Worm (Caenorhabditis elegans): Measurements from ENCODE around the gene ZK1290.5.

DNA sequence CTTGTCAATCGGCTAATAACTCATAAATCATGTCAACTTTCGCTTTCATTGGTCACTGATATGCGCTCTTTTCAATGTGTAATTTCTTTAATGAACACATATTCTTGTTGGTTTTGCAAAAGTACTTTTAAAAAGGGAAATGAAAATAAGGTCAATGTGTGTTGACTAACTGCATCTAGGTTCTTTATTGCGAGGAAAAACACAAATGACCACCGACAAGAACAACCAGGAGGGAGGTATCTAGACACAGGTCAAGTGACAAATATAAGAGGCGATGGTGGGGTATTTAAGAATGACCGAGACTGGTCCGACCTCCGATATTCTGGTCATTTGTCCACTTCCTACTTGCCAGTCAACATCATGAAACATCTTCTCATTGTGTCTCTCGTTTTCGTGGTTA is 33.4 kb upstream of the ZK1290.5 start, which contains the start of gene spi-1:
- no peak for TF ChIP-seq ceh-24 (tag; optimal IDR thresholded peaks at IDR 0.05)
- no peak for TF ChIP-seq tbx-2 (tag; optimal IDR thresholded peaks at IDR 0.05)
- no peak for TF ChIP-seq dmd-4 (tag; optimal IDR thresholded peaks at IDR 0.05; ENCODE audit: borderline replicate concordance)
- TF ChIP-seq ama-1 (optimal IDR thresholded peaks at IDR 0.05) = no peak
- no peak for TF ChIP-seq npax-4 (tag; optimal IDR thresholded peaks at IDR 0.05)
- TF ChIP-seq sdc-2 (tag; optimal IDR thresholded peaks at IDR 0.05) = no peak
- TF ChIP-seq pqm-1 (tag; optimal IDR thresholded peaks at IDR 0.05) = no peak

All from whole organism, late embryonic.